Fruit fly (Drosophila melanogaster) whole organism, embryonic: ENCODE data around the gene Orct2.

Source experiments
- Bgb ChIP-seq: fragments of 200-800 bp; sonication (Bioruptor generic); IDR thresholded peaks from 2 replicates; pipeline ENCODE4 v1.3.6; 2022; ENCODE audit warnings: missing biosample characterization, missing genetic modification characterization; ENCODE audit not compliant: partially characterized antibody
- CG10274 ChIP-seq: fragments of 200-800 bp; sonication (Bioruptor generic); optimal IDR thresholded peaks from 3 replicates; lab custom pipeline; 2017; ENCODE audit warnings: missing biosample characterization, mild to moderate bottlenecking, missing genetic modification characterization
- CG11085 ChIP-seq: fragments of 200-800 bp; sonication (Bioruptor generic); IDR thresholded peaks from 2 replicates; pipeline ENCODE4 v1.3.6; 2022; ENCODE audit warnings: missing biosample characterization, missing genetic modification characterization
- CG11093 ChIP-seq: fragments of 200-800 bp; sonication (Bioruptor generic); IDR thresholded peaks from 3 replicates; pipeline ENCODE4 v1.3.6; 2022; ENCODE audit warnings: missing biosample characterization, missing genetic modification characterization
- CG11560 ChIP-seq: fragments of 200-800 bp; sonication (Bioruptor generic); IDR thresholded peaks from 3 replicates; pipeline ENCODE4 v1.3.6; 2022; ENCODE audit warnings: missing biosample characterization, missing genetic modification characterization
- CG17612 ChIP-seq: fragments of 200-800 bp; sonication (Bioruptor generic); IDR thresholded peaks from 2 replicates; pipeline ENCODE4 v1.3.6; 2022; ENCODE audit warnings: missing biosample characterization, missing genetic modification characterization
- CG18262 ChIP-seq: fragments of 200-800 bp; optimal IDR thresholded peaks from 3 replicates; lab custom pipeline; 2019; ENCODE audit warnings: missing biosample characterization, mild to moderate bottlenecking, missing genetic modification characterization, moderate library complexity
- CG18599 ChIP-seq: fragments of 200-800 bp; sonication (Bioruptor generic); optimal IDR thresholded peaks from 3 replicates; lab custom pipeline; 2017; ENCODE audit warnings: missing biosample characterization, missing genetic modification characterization, mild to moderate bottlenecking, moderate library complexity, missing genetic modification reagents
- CG30431 ChIP-seq: fragments of 200-800 bp; sonication (Bioruptor generic); optimal IDR thresholded peaks from 2 replicates; lab custom pipeline; 2017; ENCODE audit warnings: missing biosample characterization, missing genetic modification characterization
- CG32767 ChIP-seq: fragments of 200-800 bp; sonication (Bioruptor generic); IDR thresholded peaks from 2 replicates; pipeline ENCODE4 v1.3.6; 2022; ENCODE audit warnings: missing biosample characterization, missing genetic modification characterization
- CG4617 ChIP-seq: fragments of 200-800 bp; sonication (Bioruptor generic); optimal IDR thresholded peaks from 3 replicates; lab custom pipeline; 2016; ENCODE audit warnings: missing biosample characterization, missing genetic modification characterization, borderline replicate concordance
- CG6654 ChIP-seq: fragments of 200-800 bp; sonication (Bioruptor generic); optimal IDR thresholded peaks from 2 replicates; lab custom pipeline; 2017; ENCODE audit warnings: missing biosample characterization, mild to moderate bottlenecking, missing genetic modification characterization
- CG7372 ChIP-seq: fragments of 200-800 bp; sonication (Bioruptor generic); IDR thresholded peaks from 2 replicates; pipeline ENCODE4 v1.3.6; 2022; ENCODE audit warnings: missing biosample characterization, missing genetic modification characterization
- CG8290 ChIP-seq, 3 experiments: fragments of 200-800 bp; sonication (Bioruptor generic); optimal IDR thresholded peaks; 2 replicates each; lab custom pipeline; 2016 to 2019; ENCODE audit warnings: missing biosample characterization in 3 of 3, missing genetic modification characterization in 3 of 3, mild to moderate bottlenecking in 2 of 3, moderate library complexity in 1 of 3
- Camta ChIP-seq: fragments of 200-800 bp; sonication (Bioruptor generic); optimal IDR thresholded peaks from 2 replicates; lab custom pipeline; 2016; ENCODE audit warnings: missing biosample characterization, missing genetic modification characterization
- Drgx ChIP-seq: fragments of 200-800 bp; sonication (Bioruptor generic); IDR thresholded peaks from 2 replicates; pipeline ENCODE4 v1.3.6; 2022; ENCODE audit warnings: missing biosample characterization, missing genetic modification characterization
- Eip74EF ChIP-seq, 2 experiments: fragments of 200-800 bp in 1 of 2; fragments of >200 bp in 1 of 2; sonication (Bioruptor generic) in 1 of 2; optimal IDR thresholded peaks; 2 replicates each; lab custom pipeline; 2017 to 2019; ENCODE audit warnings: missing biosample characterization in 2 of 2, missing genetic modification characterization in 2 of 2, mild to moderate bottlenecking in 1 of 2, moderate library complexity in 1 of 2
- Fer1 ChIP-seq: fragments of 200-800 bp; sonication (Bioruptor generic); optimal IDR thresholded peaks from 2 replicates; lab custom pipeline; 2017; ENCODE audit warnings: missing biosample characterization, mild to moderate bottlenecking, missing genetic modification characterization
- Fer3 ChIP-seq: fragments of 200-800 bp; sonication (Bioruptor generic); optimal IDR thresholded peaks from 2 replicates; lab custom pipeline; 2018; ENCODE audit warnings: missing biosample characterization, mild to moderate bottlenecking, missing genetic modification characterization, moderate library complexity
- Jarid2 ChIP-seq: fragments of 200-800 bp; sonication (Bioruptor generic); optimal IDR thresholded peaks from 3 replicates; lab custom pipeline; 2017; ENCODE audit warnings: mild to moderate bottlenecking, missing biosample characterization, missing genetic modification reagents, missing genetic modification characterization
- Kr ChIP-seq: fragments of 200-800 bp; sonication (Bioruptor generic); optimal IDR thresholded peaks from 2 replicates; lab custom pipeline; 2017; ENCODE audit warnings: missing biosample characterization, mild to moderate bottlenecking, missing genetic modification characterization
- PHDP ChIP-seq: fragments of 200-800 bp; sonication (Bioruptor generic); optimal IDR thresholded peaks from 3 replicates; lab custom pipeline; 2018; ENCODE audit warnings: missing biosample characterization, mild to moderate bottlenecking, missing genetic modification characterization, moderate library complexity
- Rfx ChIP-seq: fragments of 200-800 bp; sonication (Bioruptor generic); IDR thresholded peaks from 2 replicates; pipeline ENCODE4 v1.3.6; 2022; ENCODE audit warnings: missing biosample characterization, missing genetic modification characterization
- Stat92E ChIP-seq, 3 experiments: fragments of >200 bp in 2 of 3; fragments of 200-800 bp in 1 of 3; sonication (Bioruptor generic) in 1 of 3; optimal IDR thresholded peaks; 2 replicates each; lab custom pipeline; 2017 to 2019; ENCODE audit warnings: missing biosample characterization in 3 of 3, missing genetic modification characterization in 3 of 3, mild to moderate bottlenecking in 1 of 3, moderate library complexity in 1 of 3
- ap ChIP-seq: fragments of 200-800 bp; sonication (Bioruptor generic); IDR thresholded peaks from 2 replicates; pipeline ENCODE4 v1.3.6; 2022; ENCODE audit warnings: missing biosample characterization, missing genetic modification characterization
- chinmo ChIP-seq: fragments of 200-800 bp; sonication (Bioruptor generic); IDR thresholded peaks from 4 replicates; pipeline ENCODE4 v1.3.6; 2022; ENCODE audit warnings: missing biosample characterization, missing genetic modification characterization; ENCODE audit not compliant: partially characterized antibody
- ci ChIP-seq: fragments of 200-800 bp; sonication (Bioruptor generic); IDR thresholded peaks from 3 replicates; pipeline ENCODE4 v1.3.6; 2022; ENCODE audit warnings: missing biosample characterization, missing genetic modification characterization
- dati ChIP-seq: fragments of 200-800 bp; sonication (Bioruptor generic); IDR thresholded peaks from 2 replicates; pipeline ENCODE4 v1.3.6; 2022; ENCODE audit warnings: missing biosample characterization, missing genetic modification characterization
- emc ChIP-seq: fragments of 200-800 bp; sonication (Bioruptor generic); optimal IDR thresholded peaks from 2 replicates; lab custom pipeline; 2016; ENCODE audit warnings: missing biosample characterization, missing genetic modification characterization
- en ChIP-seq: fragments of 200-800 bp; sonication (Bioruptor generic); optimal IDR thresholded peaks from 2 replicates; lab custom pipeline; 2016; ENCODE audit warnings: missing biosample characterization, missing genetic modification characterization
- ftz-f1 ChIP-seq: fragments of 200-800 bp; sonication (Bioruptor generic); optimal IDR thresholded peaks from 2 replicates; lab custom pipeline; 2016; ENCODE audit warnings: missing biosample characterization, missing genetic modification characterization
- gem ChIP-seq: fragments of 200-800 bp; sonication (Bioruptor generic); optimal IDR thresholded peaks from 2 replicates; lab custom pipeline; 2019; ENCODE audit warnings: missing biosample characterization, mild to moderate bottlenecking, missing genetic modification characterization, moderate library complexity
- grau ChIP-seq: fragments of 200-800 bp; optimal IDR thresholded peaks from 3 replicates; lab custom pipeline; 2019; ENCODE audit warnings: missing biosample characterization, mild to moderate bottlenecking, missing genetic modification characterization, moderate library complexity
- klu ChIP-seq: fragments of 200-800 bp; sonication (Bioruptor generic); IDR thresholded peaks from 2 replicates; pipeline ENCODE4 v1.3.6; 2022; ENCODE audit warnings: missing biosample characterization, missing genetic modification characterization
- kni ChIP-seq: fragments of 200-800 bp; sonication (Bioruptor generic); optimal IDR thresholded peaks from 3 replicates; lab custom pipeline; 2017; ENCODE audit warnings: mild to moderate bottlenecking, missing biosample characterization, missing genetic modification reagents, missing genetic modification characterization
- nau ChIP-seq: fragments of 200-800 bp; sonication (Bioruptor generic); optimal IDR thresholded peaks from 3 replicates; lab custom pipeline; 2017; ENCODE audit warnings: missing biosample characterization, mild to moderate bottlenecking, missing genetic modification characterization, missing genetic modification reagents
- onecut ChIP-seq: fragments of 200-800 bp; sonication (Bioruptor generic); IDR thresholded peaks from 2 replicates; pipeline ENCODE4 v1.3.6; 2022; ENCODE audit warnings: missing biosample characterization, missing genetic modification characterization
- pzg ChIP-seq: fragments of 200-800 bp; sonication (Bioruptor generic); optimal IDR thresholded peaks from 3 replicates; lab custom pipeline; 2018; ENCODE audit warnings: missing biosample characterization, mild to moderate bottlenecking, missing genetic modification characterization, moderate library complexity
- row ChIP-seq: fragments of 200-800 bp; sonication (Bioruptor generic); IDR thresholded peaks from 3 replicates; pipeline ENCODE4 v1.3.6; 2022; ENCODE audit warnings: missing biosample characterization, missing genetic modification characterization
- sens ChIP-seq: fragments of 200-800 bp; sonication (Bioruptor generic); peaks from one replicate; lab custom pipeline; 2016; ENCODE audit warnings: missing biosample characterization, missing genetic modification characterization
- sisA ChIP-seq: fragments of 200-800 bp; sonication (Bioruptor generic); IDR thresholded peaks from 2 replicates; pipeline ENCODE4 v1.3.6; 2022; ENCODE audit warnings: missing biosample characterization, missing genetic modification characterization
- slbo ChIP-seq: fragments of 200-800 bp; sonication (Bioruptor generic); IDR thresholded peaks from 2 replicates; pipeline ENCODE4 v1.3.6; 2022; ENCODE audit warnings: missing biosample characterization, missing genetic modification characterization
- so ChIP-seq: fragments of 200-800 bp; sonication (Bioruptor generic); IDR thresholded peaks from 3 replicates; pipeline ENCODE4 v1.3.6; 2022; ENCODE audit warnings: missing biosample characterization, missing genetic modification characterization
- tio ChIP-seq: fragments of 200-800 bp; sonication (Bioruptor generic); optimal IDR thresholded peaks from 2 replicates; lab custom pipeline; 2017; ENCODE audit warnings: missing biosample characterization, missing genetic modification characterization, inconsistent platforms
- tll ChIP-seq, 2 experiments: fragments of 200-800 bp in 1 of 2; fragments of >200 bp in 1 of 2; sonication (Bioruptor generic) in 1 of 2; optimal IDR thresholded peaks; 2 replicates each; lab custom pipeline; 2017 to 2019; ENCODE audit warnings: missing biosample characterization in 2 of 2, missing genetic modification characterization in 2 of 2, mild to moderate bottlenecking in 1 of 2, moderate library complexity in 1 of 2
- ttk ChIP-seq: fragments of 200-800 bp; sonication (Bioruptor generic); IDR thresholded peaks from 2 replicates; pipeline ENCODE4 v2.1.2; 2022; ENCODE audit warnings: missing biosample characterization, missing genetic modification characterization
- unc-4 ChIP-seq: fragments of 200-800 bp; sonication (Bioruptor generic); IDR thresholded peaks from 2 replicates; pipeline ENCODE4 v1.3.6; 2022; ENCODE audit warnings: missing biosample characterization, missing genetic modification characterization; ENCODE audit not compliant: partially characterized antibody
- yki ChIP-seq: fragments of >200 bp; optimal IDR thresholded peaks from 3 replicates; lab custom pipeline; 2018

Gene Orct2

DNA sequence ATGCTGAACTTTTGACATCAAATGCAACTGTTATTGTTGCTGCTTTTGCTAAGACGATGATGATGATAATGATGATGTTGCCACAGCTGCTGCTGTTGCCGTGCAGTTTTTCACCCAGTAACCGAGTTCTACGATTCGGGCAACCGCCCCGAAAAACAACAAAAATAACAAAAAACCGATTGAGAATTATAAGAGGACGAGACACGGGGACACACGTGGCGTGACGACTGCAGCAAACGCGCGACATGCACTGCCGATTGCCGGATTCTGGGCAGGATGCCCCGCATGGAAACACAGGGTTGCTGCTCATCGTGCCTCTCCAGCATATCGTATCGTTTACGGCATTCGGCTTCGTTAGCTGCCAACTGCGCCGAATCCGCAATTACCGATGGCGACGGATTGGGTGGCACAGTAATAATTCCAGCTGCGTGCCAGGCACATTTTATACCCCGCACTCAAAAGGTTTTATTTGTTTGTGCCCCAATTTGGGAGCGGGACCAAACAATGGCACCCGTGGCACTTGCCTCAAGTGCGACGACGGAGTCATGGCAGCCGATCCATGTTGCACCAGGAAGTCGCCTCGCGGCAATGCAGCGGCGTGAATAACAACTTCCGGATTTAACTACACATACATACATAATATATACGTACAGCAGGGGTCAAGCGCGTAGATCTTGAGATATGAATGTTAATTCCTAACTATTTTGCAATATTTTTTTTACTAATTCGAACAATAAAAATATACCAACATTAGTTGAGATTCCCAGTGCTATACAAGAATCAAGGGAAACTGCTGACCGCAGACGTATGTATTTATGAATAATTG lies 9.0 kb upstream of the Orct2 start (continued):
- TF ChIP-seq onecut (no peak), chinmo (GFP tag; lab: Robert Waterston, UW) (0 out of 4 replicates have a peak, but pooled peaks have one; percentile 42), nau (GFP tag; lab: Kevin White, UChicago) (no peak), sens (GFP tag; lab: Kevin White, UChicago) (peak; percentile 87), CG4617 (GFP tag; lab: Kevin White, UChicago) (no peak), CG11085 (GFP tag; lab: Robert Waterston, UW) (no peak), row (peak; percentile 58; the same call in 2 of the 3 replicates), tll (GFP tag; optimal IDR thresholded peaks at IDR 0.05; lab: Kevin White, UChicago) (no peak), ttk (GFP tag; lab: Robert Waterston, UW) (no peak), ftz-f1 (no peak), CG18262 (tag; lab: Kevin White, UChicago) (peak; percentile 22), CG32767 (GFP tag; lab: Robert Waterston, UW) (no peak), CG11560 (tag; lab: Robert Waterston, UW) (no peak), Kr (GFP tag; lab: Kevin White, UChicago) (no peak), en (GFP tag; lab: Kevin White, UChicago) (no peak), sisA (no peak), Rfx (GFP tag; lab: Robert Waterston, UW) (0 out of 2 replicates have a peak, but pooled peaks have one; percentile 8), klu (no peak), dati (no peak), kni (GFP tag; lab: Kevin White, UChicago) (peak; percentile 2), CG7372 (no peak), CG10274 (GFP tag; lab: Kevin White, UChicago) (no peak), Fer1 (GFP tag; lab: Kevin White, UChicago) (peak; percentile 7), Eip74EF (GFP tag; optimal IDR thresholded peaks at IDR 0.05; lab: Kevin White, UChicago) (peak in 1 of 2 experiments; percentile 17), CG18599 (GFP tag; lab: Kevin White, UChicago) (peak; percentile 46), CG30431 (GFP tag; lab: Kevin White, UChicago) (no peak), CG11093 (no peak), CG8290 (GFP tag; optimal IDR thresholded peaks at IDR 0.05; lab: Kevin White, UChicago) (no peak), CG8290 (tag; optimal IDR thresholded peaks at IDR 0.05; lab: Kevin White, UChicago) (peak in 1 of 2 experiments; percentile 23), Bgb (GFP tag; lab: Robert Waterston, UW) (peak; percentile 17; the same call in 1 of the 2 replicates), PHDP (tag; lab: Kevin White, UChicago) (no peak), CG6654 (GFP tag; lab: Kevin White, UChicago) (no peak), slbo (GFP tag; lab: Robert Waterston, UW) (no peak), gem (peak; percentile 25), tio (no peak), grau (tag; lab: Kevin White, UChicago) (peak; percentile 13), yki (lab: Kevin White, UChicago) (no peak), ap (no peak), Jarid2 (GFP tag; lab: Kevin White, UChicago) (peak; percentile 11), emc (GFP tag; lab: Kevin White, UChicago) (no peak), so (GFP tag; lab: Robert Waterston, UW) (no peak), ci (0 out of 3 replicates have a peak, but pooled peaks have one; percentile 11), Fer3 (tag; lab: Kevin White, UChicago) (no peak), Drgx (peak; percentile 17; the same call in 1 of the 2 replicates), Camta (GFP tag; lab: Kevin White, UChicago) (no peak), CG17612 (GFP tag; lab: Robert Waterston, UW) (no peak), Stat92E (GFP tag; optimal IDR thresholded peaks at IDR 0.05; lab: Kevin White, UChicago) (no peak), pzg (peak; percentile 1), unc-4 (GFP tag; lab: Robert Waterston, UW) (no peak)
